Worm (Caenorhabditis elegans): ENCODE data around the gene her-1.

ce11 chrV:9704399-9704798 lies 7.6 kb downstream of the her-1 start:
- TF ChIP-seq tra-4 (tag; optimal IDR thresholded peaks at IDR 0.05) (no peak), flt-1 (GFP tag; IDR thresholded peaks at IDR 0.05) (no peak), ama-1 (optimal IDR thresholded peaks at IDR 0.05) (no peak), ets-7 (tag; optimal IDR thresholded peaks at IDR 0.05) (no peak), pes-1 (GFP tag; IDR thresholded peaks at IDR 0.05) (no peak), hmg-4 (GFP tag; optimal IDR thresholded peaks at IDR 0.05) (no peak), tbx-11 (GFP tag; IDR thresholded peaks at IDR 0.05) (no peak), B0310.2 (tag; optimal IDR thresholded peaks at IDR 0.05) (no peak), aly-1 (tag; optimal IDR thresholded peaks at IDR 0.05) (no peak), hmbx-1 (tag; optimal IDR thresholded peaks at IDR 0.05) (no peak), F13C5.2 (tag; optimal IDR thresholded peaks at IDR 0.05) (no peak), scrt-1 (GFP tag; IDR thresholded peaks at IDR 0.05) (no peak), ceh-36 (tag; optimal IDR thresholded peaks at IDR 0.05) (no peak)

Data from whole organism, early embryonic.